Worm (Caenorhabditis elegans): ENCODE data around the gene C44B12.6.

DNA sequence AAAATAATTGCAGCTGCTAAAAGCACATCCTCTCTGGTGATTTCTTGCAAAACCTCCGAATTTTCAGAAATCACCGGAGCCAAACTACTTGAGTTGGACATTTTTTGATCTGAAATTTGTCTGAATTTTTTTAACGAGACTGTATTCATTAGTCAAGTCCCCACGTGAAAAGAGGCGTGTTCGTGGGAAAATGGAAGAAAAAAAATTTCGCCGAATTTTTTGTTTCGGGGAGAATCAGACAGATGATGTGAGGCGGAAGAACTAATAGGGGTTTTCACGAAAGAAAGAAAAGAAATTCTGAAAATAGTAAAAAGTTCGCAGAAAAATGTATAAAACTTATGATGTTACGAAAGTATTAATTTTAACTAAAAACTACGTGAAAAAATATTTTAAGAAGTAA is 18.0 kb downstream of the C44B12.6 start, which contains the start of gene srx-13:
- TF ChIP-seq ZK337.2 (GFP tag; IDR thresholded peaks at IDR 0.05) (no peak), tag-97 (GFP tag; IDR thresholded peaks at IDR 0.05) (no peak), lsy-2 (tag; optimal IDR thresholded peaks at IDR 0.05) (no peak), nhr-76 (tag; optimal IDR thresholded peaks at IDR 0.05) (no peak), daf-12 (tag; optimal IDR thresholded peaks at IDR 0.05) (no peak), zag-1 (tag; optimal IDR thresholded peaks at IDR 0.05) (no peak), fos-1 (tag; optimal IDR thresholded peaks at IDR 0.05) (no peak)
